Fruit fly (Drosophila melanogaster): Measurements from ENCODE around the gene CG13476.

DNA sequence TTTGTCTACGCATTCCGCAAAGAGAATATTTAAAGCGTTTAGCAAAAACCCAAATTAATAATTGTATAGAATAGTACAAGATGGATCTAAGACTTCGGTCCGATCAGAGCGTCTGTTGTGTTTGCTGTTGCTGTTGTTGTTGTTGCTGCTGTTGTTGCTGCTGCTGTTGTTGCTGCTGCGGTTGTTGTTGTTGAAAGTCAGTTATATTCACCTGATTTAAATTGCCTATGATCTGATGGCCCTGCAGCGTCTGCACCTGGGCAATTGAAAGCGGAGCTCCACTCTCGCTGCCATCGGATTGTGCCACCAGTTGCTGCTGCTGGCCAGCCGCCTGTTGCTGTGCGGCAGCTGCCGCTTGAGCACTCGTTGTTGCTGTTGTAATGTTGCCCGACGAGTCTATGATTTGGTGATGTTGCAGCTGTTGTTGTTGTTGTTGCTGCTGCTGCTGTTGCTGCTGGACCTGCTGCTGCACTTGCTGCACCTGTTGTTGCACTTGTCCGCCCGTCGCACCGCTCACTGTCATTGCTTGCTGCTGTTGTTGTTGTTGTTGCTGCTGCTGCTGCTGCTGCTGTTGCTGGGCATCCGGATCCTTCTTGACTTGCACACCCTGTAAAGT lies 45.9 kb downstream of the CG13476 start:
- no peak for TF ChIP-seq usp (GFP tag; optimal IDR thresholded peaks at IDR 0.05)
- TF ChIP-seq CG8478 (optimal IDR thresholded peaks at IDR 0.05), result no peak
- no peak for TF ChIP-seq pan (optimal IDR thresholded peaks at IDR 0.05)
- TF ChIP-seq psq (optimal IDR thresholded peaks at IDR 0.05), result no peak
- no peak for TF ChIP-seq Dll (optimal IDR thresholded peaks at IDR 0.05)
- no peak for TF ChIP-seq EcR (GFP tag; optimal IDR thresholded peaks at IDR 0.05)

All from whole organism.